Worm (Caenorhabditis elegans): ENCODE data around the gene cyp-34A7.

DNA sequence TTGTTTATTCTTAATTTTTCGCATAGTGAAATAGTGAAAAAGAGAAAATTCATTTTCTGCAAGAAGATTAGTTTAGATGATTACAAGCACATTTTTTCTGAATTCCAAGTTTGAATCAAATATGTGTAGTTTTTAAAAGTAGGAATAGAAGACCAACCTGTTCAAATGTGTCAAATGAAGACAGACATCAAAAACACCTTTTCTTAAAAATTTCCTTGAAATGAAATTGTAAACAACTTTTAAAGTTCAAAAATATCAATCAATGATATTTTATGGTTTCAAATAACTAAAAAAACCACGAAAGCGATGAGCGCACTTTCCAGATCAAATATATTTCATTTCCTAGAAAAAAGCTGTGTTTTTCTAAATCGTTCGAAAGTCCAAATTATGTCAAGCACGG lies 18.1 kb upstream of the cyp-34A7 start, which contains the start of gene nlp-30:
- TF ChIP-seq jun-1 (tag; optimal IDR thresholded peaks at IDR 0.05) (no peak), aly-2 (tag; optimal IDR thresholded peaks at IDR 0.05) (no peak), nhr-28 (tag; optimal IDR thresholded peaks at IDR 0.05) (no peak), pax-3 (tag; optimal IDR thresholded peaks at IDR 0.05) (no peak), ceh-82 (tag; optimal IDR thresholded peaks at IDR 0.05) (no peak), sox-4 (tag; optimal IDR thresholded peaks at IDR 0.05) (no peak), nhr-76 (tag; optimal IDR thresholded peaks at IDR 0.05) (no peak), lin-14 (GFP tag; optimal IDR thresholded peaks at IDR 0.05) (no peak), dpl-1 (GFP tag; optimal IDR thresholded peaks at IDR 0.05) (no peak), ama-1 (optimal IDR thresholded peaks at IDR 0.05) (no peak), skn-1 (tag; optimal IDR thresholded peaks at IDR 0.05) (no peak), fos-1 (tag; optimal IDR thresholded peaks at IDR 0.05) (no peak)

Data from whole organism, L1 larva.